Worm (Caenorhabditis elegans) whole organism, young adult: ENCODE data around the gene F41G3.21.

ENCODE experiments used
- F37B4.10 ChIP-seq: fragments of 200-800 bp; sonication (Bioruptor generic); IDR thresholded peaks from 2 replicates; pipeline ENCODE4 v1.3.6; 2022; ENCODE audit warnings: missing genetic modification characterization, missing compliant biosample characterization
- egl-18 ChIP-seq: fragments of 200-800 bp; sonication (Bioruptor generic); IDR thresholded peaks from 2 replicates; pipeline ENCODE4 v1.3.6; 2022; ENCODE audit warnings: missing genetic modification reagents, missing genetic modification characterization, missing compliant biosample characterization
- unc-62 ChIP-seq: fragments of 150-350 bp; optimal IDR thresholded peaks from 2 replicates; lab custom pipeline; 2014; ENCODE audit warnings: missing biosample characterization, missing genetic modification reagents, missing genetic modification characterization
- xnd-1 ChIP-seq: sonication (generic microtip); optimal IDR thresholded peaks from 2 replicates; lab custom pipeline; 2016; ENCODE audit warnings: missing genotype, missing genetic modification reagents, missing genetic modification characterization, missing compliant biosample characterization
- ztf-28 ChIP-seq: fragments of 200-800 bp; sonication (Bioruptor generic); IDR thresholded peaks from 2 replicates; pipeline ENCODE4 v1.3.6; 2022; ENCODE audit warnings: missing genetic modification reagents, missing genetic modification characterization, missing compliant biosample characterization

ce11 chrII:6744648-6745047 lies 8.1 kb downstream of the F41G3.21 start, which contains the start of gene ins-15:
- TF ChIP-seq unc-62 (GFP tag; lab: Kevin White, UChicago) (no peak), xnd-1 (no peak), F37B4.10 (GFP tag; lab: Robert Waterston, UW) (no peak), egl-18 (GFP tag; lab: Robert Waterston, UW) (no peak), ztf-28 (GFP tag; lab: Robert Waterston, UW) (no peak)
